Fruit fly (Drosophila melanogaster) whole organism, embryonic: ENCODE measurements around the gene CG4586.

Experiments used
- ATbp ChIP-seq: fragments of 200-800 bp; sonication (Bioruptor generic); optimal IDR thresholded peaks from 2 replicates; lab custom pipeline; 2017; ENCODE audit warnings: missing biosample characterization, mild to moderate bottlenecking, missing genetic modification characterization, missing genetic modification reagents
- Atf-2 ChIP-seq: fragments of 200-800 bp; sonication (Bioruptor generic); optimal IDR thresholded peaks from 2 replicates; lab custom pipeline; 2016; ENCODE audit warnings: missing biosample characterization, missing genetic modification characterization
- BEAF-32 ChIP-seq: fragments of 200-800 bp; sonication (Bioruptor generic); optimal IDR thresholded peaks from 3 replicates; lab custom pipeline; 2017; ENCODE audit warnings: missing biosample characterization, missing genetic modification characterization, mild to moderate bottlenecking, moderate library complexity, missing genetic modification reagents
- Bgb ChIP-seq: fragments of 200-800 bp; sonication (Bioruptor generic); IDR thresholded peaks from 2 replicates; pipeline ENCODE4 v1.3.6; 2022; ENCODE audit warnings: missing biosample characterization, missing genetic modification characterization; ENCODE audit not compliant: partially characterized antibody
- BtbVII ChIP-seq: fragments of 200-800 bp; sonication (Bioruptor generic); optimal IDR thresholded peaks from 3 replicates; lab custom pipeline; 2017; ENCODE audit warnings: missing biosample characterization, mild to moderate bottlenecking, missing genetic modification characterization
- CG10979 ChIP-seq: fragments of 200-800 bp; sonication (Bioruptor generic); optimal IDR thresholded peaks from 2 replicates; lab custom pipeline; 2018; ENCODE audit warnings: missing biosample characterization, mild to moderate bottlenecking, missing genetic modification characterization, moderate library complexity
- CG11093 ChIP-seq: fragments of 200-800 bp; sonication (Bioruptor generic); IDR thresholded peaks from 3 replicates; pipeline ENCODE4 v1.3.6; 2022; ENCODE audit warnings: missing biosample characterization, missing genetic modification characterization
- CG12236 ChIP-seq: fragments of 200-800 bp; sonication (Bioruptor generic); optimal IDR thresholded peaks from 2 replicates; lab custom pipeline; 2016; ENCODE audit warnings: missing biosample characterization, missing genetic modification characterization
- CG12391 ChIP-seq: fragments of 200-800 bp; sonication (Bioruptor generic); optimal IDR thresholded peaks from 3 replicates; lab custom pipeline; 2018; ENCODE audit warnings: missing biosample characterization, mild to moderate bottlenecking, missing genetic modification characterization, moderate library complexity
- CG12942 ChIP-seq: fragments of 200-800 bp; sonication (Bioruptor generic); optimal IDR thresholded peaks from 3 replicates; lab custom pipeline; 2016; ENCODE audit warnings: missing biosample characterization, missing genetic modification characterization
- CG13775 ChIP-seq: fragments of 200-800 bp; sonication (Bioruptor generic); optimal IDR thresholded peaks from 3 replicates; lab custom pipeline; 2017; ENCODE audit warnings: missing biosample characterization, mild to moderate bottlenecking, missing genetic modification characterization
- CG15269 ChIP-seq: fragments of 200-800 bp; sonication (Bioruptor generic); optimal IDR thresholded peaks from 2 replicates; lab custom pipeline; 2018; ENCODE audit warnings: missing biosample characterization, mild to moderate bottlenecking, missing genetic modification characterization, moderate library complexity
- CG15479 ChIP-seq: fragments of 200-800 bp; sonication (Bioruptor generic); optimal IDR thresholded peaks from 3 replicates; lab custom pipeline; 2019; ENCODE audit warnings: missing biosample characterization, mild to moderate bottlenecking, missing genetic modification characterization, moderate library complexity
- CG16863 ChIP-seq: fragments of 200-800 bp; sonication (Bioruptor generic); optimal IDR thresholded peaks from 3 replicates; lab custom pipeline; 2016; ENCODE audit warnings: missing biosample characterization, missing genetic modification characterization
- CG17361 ChIP-seq: fragments of 200-800 bp; sonication (Bioruptor generic); IDR thresholded peaks from 3 replicates; pipeline ENCODE4 v1.3.6; 2022; ENCODE audit warnings: missing biosample characterization, missing genetic modification characterization
- CG17829 ChIP-seq: fragments of 200-800 bp; optimal IDR thresholded peaks from 2 replicates; lab custom pipeline; 2019; ENCODE audit warnings: missing biosample characterization, mild to moderate bottlenecking, missing genetic modification characterization, moderate library complexity
- CG18476 ChIP-seq: fragments of 200-800 bp; sonication (Bioruptor generic); optimal IDR thresholded peaks from 2 replicates; lab custom pipeline; 2016; ENCODE audit warnings: missing biosample characterization, mild to moderate bottlenecking, missing genetic modification characterization
- CG30431 ChIP-seq: fragments of 200-800 bp; sonication (Bioruptor generic); optimal IDR thresholded peaks from 2 replicates; lab custom pipeline; 2017; ENCODE audit warnings: missing biosample characterization, missing genetic modification characterization
- CG32532 ChIP-seq: fragments of 200-800 bp; sonication (Bioruptor generic); IDR thresholded peaks from 2 replicates; pipeline ENCODE4 v1.3.6; 2022; ENCODE audit warnings: missing biosample characterization, missing genetic modification characterization
- CG34422 ChIP-seq: fragments of 200-800 bp; sonication (Bioruptor generic); IDR thresholded peaks from 3 replicates; pipeline ENCODE4 v1.3.6; 2022; ENCODE audit warnings: missing biosample characterization, missing genetic modification characterization
- CG4424 ChIP-seq: fragments of 200-800 bp; sonication (Bioruptor generic); optimal IDR thresholded peaks from 3 replicates; lab custom pipeline; 2016; ENCODE audit warnings: missing biosample characterization, missing genetic modification characterization
- CG4820 ChIP-seq: fragments of 200-800 bp; sonication (Bioruptor generic); optimal IDR thresholded peaks from 3 replicates; lab custom pipeline; 2016; ENCODE audit warnings: missing biosample characterization, missing genetic modification characterization
- CG6689 ChIP-seq: fragments of 200-800 bp; sonication (Bioruptor generic); IDR thresholded peaks from 2 replicates; pipeline ENCODE4 v1.3.6; 2022; ENCODE audit warnings: missing biosample characterization, missing genetic modification characterization
- CG6791 ChIP-seq: fragments of 200-800 bp; sonication (Bioruptor generic); IDR thresholded peaks from 3 replicates; pipeline ENCODE4 v1.3.6; 2022; ENCODE audit warnings: missing biosample characterization, missing genetic modification characterization; ENCODE audit not compliant: partially characterized antibody
- CG8290 ChIP-seq, 3 experiments: fragments of 200-800 bp; sonication (Bioruptor generic); optimal IDR thresholded peaks; 2 replicates each; lab custom pipeline; 2016 to 2019; ENCODE audit warnings: missing biosample characterization in 3 of 3, missing genetic modification characterization in 3 of 3, mild to moderate bottlenecking in 2 of 3, moderate library complexity in 1 of 3
- CoRest ChIP-seq: fragments of 200-800 bp; sonication (Bioruptor generic); optimal IDR thresholded peaks from 3 replicates; lab custom pipeline; 2018; ENCODE audit warnings: missing biosample characterization, mild to moderate bottlenecking, missing genetic modification characterization, moderate library complexity
- Dip2 ChIP-seq: fragments of 200-800 bp; sonication (Bioruptor generic); IDR thresholded peaks from 2 replicates; pipeline ENCODE4 v1.3.6; 2022; ENCODE audit warnings: missing biosample characterization, missing genetic modification characterization
- Fer3 ChIP-seq: fragments of 200-800 bp; sonication (Bioruptor generic); optimal IDR thresholded peaks from 2 replicates; lab custom pipeline; 2018; ENCODE audit warnings: missing biosample characterization, mild to moderate bottlenecking, missing genetic modification characterization, moderate library complexity
- Hand ChIP-seq: fragments of 200-800 bp; sonication (Bioruptor generic); optimal IDR thresholded peaks from 2 replicates; lab custom pipeline; 2017; ENCODE audit warnings: mild to moderate bottlenecking, missing biosample characterization, missing genetic modification reagents, missing genetic modification characterization
- Opbp ChIP-seq: fragments of 200-800 bp; sonication (Bioruptor generic); IDR thresholded peaks from 3 replicates; pipeline ENCODE4 v1.3.6; 2022; ENCODE audit warnings: missing biosample characterization, missing genetic modification characterization; ENCODE audit not compliant: partially characterized antibody
- Sry-β ChIP-seq: fragments of 200-800 bp; sonication (Bioruptor generic); optimal IDR thresholded peaks from 2 replicates; lab custom pipeline; 2018; ENCODE audit warnings: missing biosample characterization, mild to moderate bottlenecking, missing genetic modification characterization, moderate library complexity
- Xrp1 ChIP-seq: fragments of 200-800 bp; sonication (Bioruptor generic); IDR thresholded peaks from 2 replicates; pipeline ENCODE4 v1.3.6; 2022; ENCODE audit warnings: missing biosample characterization, missing genetic modification characterization
- bab2 ChIP-seq: fragments of 200-800 bp; sonication (Bioruptor generic); optimal IDR thresholded peaks from 2 replicates; lab custom pipeline; 2016; ENCODE audit warnings: missing biosample characterization, missing genetic modification characterization
- bcd ChIP-seq: fragments of 200-800 bp; sonication (Bioruptor generic); optimal IDR thresholded peaks from 2 replicates; lab custom pipeline; 2017; ENCODE audit warnings: missing biosample characterization, mild to moderate bottlenecking, missing genetic modification characterization
- bsh ChIP-seq, 2 experiments: fragments of 200-800 bp; sonication (Bioruptor generic); optimal IDR thresholded peaks; 2 replicates each; lab custom pipeline; 2017 to 2018; ENCODE audit warnings: mild to moderate bottlenecking in 2 of 2, missing biosample characterization in 2 of 2, missing genetic modification characterization in 2 of 2, moderate library complexity in 1 of 2
- chn ChIP-seq: fragments of 200-800 bp; sonication (Bioruptor generic); optimal IDR thresholded peaks from 2 replicates; lab custom pipeline; 2016; ENCODE audit warnings: missing biosample characterization, missing genetic modification characterization
- ci ChIP-seq: fragments of 200-800 bp; sonication (Bioruptor generic); IDR thresholded peaks from 3 replicates; pipeline ENCODE4 v1.3.6; 2022; ENCODE audit warnings: missing biosample characterization, missing genetic modification characterization
- ewg ChIP-seq: fragments of 200-800 bp; sonication (Bioruptor generic); optimal IDR thresholded peaks from 3 replicates; lab custom pipeline; 2017; ENCODE audit warnings: mild to moderate bottlenecking, missing biosample characterization, missing genetic modification reagents, missing genetic modification characterization
- fd96Cb ChIP-seq: fragments of 200-800 bp; sonication (Bioruptor generic); optimal IDR thresholded peaks from 2 replicates; lab custom pipeline; 2018; ENCODE audit warnings: missing biosample characterization, mild to moderate bottlenecking, missing genetic modification characterization, moderate library complexity
- nom ChIP-seq: fragments of 200-800 bp; sonication (Bioruptor generic); optimal IDR thresholded peaks from 2 replicates; lab custom pipeline; 2017; ENCODE audit warnings: missing biosample characterization, missing genetic modification characterization, mild to moderate bottlenecking, moderate library complexity, missing genetic modification reagents
- pan ChIP-seq, 4 experiments: fragments of >200 bp in 3 of 4; fragments of 200-800 bp in 1 of 4; sonication (Bioruptor generic) in 1 of 4; optimal IDR thresholded peaks in 3 of 4; IDR thresholded peaks in 1 of 4; 2 replicates each; pipeline versions ENCODE4 v1.3.6 to Lab custom; 2017 to 2022; ENCODE audit warnings: missing biosample characterization in 2 of 4, missing genetic modification characterization in 2 of 4, mixed read lengths in 1 of 4
- phol ChIP-seq: fragments of 200-800 bp; sonication (Bioruptor generic); optimal IDR thresholded peaks from 3 replicates; lab custom pipeline; 2018; ENCODE audit warnings: missing biosample characterization, mild to moderate bottlenecking, missing genetic modification characterization, moderate library complexity
- pros ChIP-seq: fragments of 200-800 bp; sonication (Bioruptor generic); optimal IDR thresholded peaks from 3 replicates; lab custom pipeline; 2019; ENCODE audit warnings: missing biosample characterization, mild to moderate bottlenecking, missing genetic modification characterization, moderate library complexity
- row ChIP-seq: fragments of 200-800 bp; sonication (Bioruptor generic); IDR thresholded peaks from 3 replicates; pipeline ENCODE4 v1.3.6; 2022; ENCODE audit warnings: missing biosample characterization, missing genetic modification characterization
- stc ChIP-seq: fragments of 200-800 bp; sonication (Bioruptor generic); IDR thresholded peaks from 2 replicates; pipeline ENCODE4 v1.3.6; 2022; ENCODE audit warnings: missing biosample characterization, missing genetic modification characterization
- wdn ChIP-seq: fragments of 200-800 bp; sonication (Bioruptor generic); IDR thresholded peaks from 2 replicates; pipeline ENCODE4 v1.3.6; 2022; ENCODE audit warnings: missing biosample characterization, missing genetic modification characterization

Gene CG4586

DNA sequence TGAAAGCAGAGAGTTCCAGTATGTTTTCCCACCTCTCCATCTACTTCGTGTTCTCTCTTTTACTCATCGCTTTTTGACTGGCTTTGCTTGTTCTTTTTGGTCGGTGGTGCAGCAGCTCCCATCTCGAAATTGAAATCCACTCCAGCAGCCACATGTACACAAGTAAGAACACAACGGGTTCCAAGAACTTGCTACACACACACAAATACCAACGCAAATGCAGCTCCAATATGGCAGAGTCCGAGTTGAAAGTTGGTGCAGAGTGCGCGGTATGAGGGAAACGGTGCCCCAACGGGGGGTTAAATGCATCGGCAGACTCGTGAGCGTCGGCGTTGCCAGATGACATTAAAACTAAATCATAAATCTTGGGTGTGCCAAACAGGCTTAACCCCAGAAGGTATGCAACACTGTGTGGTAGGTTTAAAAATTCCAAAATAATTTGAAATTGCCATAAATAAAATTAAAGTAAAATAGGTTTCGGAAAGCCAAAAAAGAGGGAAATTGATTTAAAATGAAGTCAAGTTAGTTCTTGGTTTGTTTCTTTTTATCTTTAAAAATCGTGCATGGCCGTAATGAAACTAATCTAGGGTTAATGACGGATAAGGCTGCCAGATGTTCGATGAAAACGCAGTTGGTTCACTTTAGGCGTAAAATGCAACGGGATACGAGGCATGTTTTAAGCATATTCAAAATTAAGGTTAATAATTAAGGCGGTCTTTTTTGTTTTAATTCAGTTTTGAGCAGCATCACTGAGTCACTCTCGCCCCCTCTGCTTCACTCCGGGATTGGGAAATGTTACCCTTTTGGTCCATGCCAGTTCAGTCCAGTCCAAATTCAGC is 28.2 kb downstream of the CG4586 start (continued):
- TF ChIP-seq ci, result peak; percentile 23; the same call in 1 of the 3 replicates
- 0 out of 3 replicates have a peak, but pooled peaks have one; percentile 40 for TF ChIP-seq CG34422 (GFP tag; lab: Robert Waterston, UW)
- TF ChIP-seq row (GFP tag; lab: Robert Waterston, UW), result peak; percentile 40; the same call in 2 of the 3 replicates
- TF ChIP-seq Dip2, result no peak
- no peak for TF ChIP-seq Hand
- TF ChIP-seq pan (optimal IDR thresholded peaks at IDR 0.05; lab: Kevin White, UChicago), result no peak
- TF ChIP-seq pan (GFP tag; optimal IDR thresholded peaks at IDR 0.05 in 1 of 2, IDR thresholded peaks at IDR 0.05 in 1 of 2), result peak in 1 of 2 experiments; percentile 5
- TF ChIP-seq BEAF-32 (GFP tag; lab: Kevin White, UChicago), result peak; percentile 35
- 0 out of 3 replicates have a peak, but pooled peaks have one; percentile 38 for TF ChIP-seq CG11093 (GFP tag; lab: Robert Waterston, UW)
- peak; percentile 49 for TF ChIP-seq CG10979 (tag; lab: Kevin White, UChicago)
- no peak for TF ChIP-seq CG32532 (GFP tag; lab: Robert Waterston, UW)
- peak; percentile 2 for TF ChIP-seq ewg (GFP tag; lab: Kevin White, UChicago)
- peak; percentile 24 for TF ChIP-seq CG13775 (GFP tag; lab: Kevin White, UChicago)
- TF ChIP-seq CG8290 (GFP tag; optimal IDR thresholded peaks at IDR 0.05; lab: Kevin White, UChicago), result peak; percentile 92
- TF ChIP-seq CG8290 (tag; optimal IDR thresholded peaks at IDR 0.05; lab: Kevin White, UChicago), result peak; percentile 47 to 93
- peak; percentile 0 for TF ChIP-seq CG4820 (GFP tag; lab: Kevin White, UChicago)
- TF ChIP-seq CG12391 (tag; lab: Kevin White, UChicago), result peak; percentile 54
- TF ChIP-seq CG4424 (GFP tag; lab: Kevin White, UChicago), result peak; percentile 47
- no peak for TF ChIP-seq wdn (GFP tag; lab: Robert Waterston, UW)
- TF ChIP-seq BtbVII (GFP tag; lab: Kevin White, UChicago), result peak; percentile 15
- peak; percentile 41 to 55 for TF ChIP-seq bsh (GFP tag; optimal IDR thresholded peaks at IDR 0.05; lab: Kevin White, UChicago)
- TF ChIP-seq stc (GFP tag; lab: Robert Waterston, UW), result peak; percentile 64
- TF ChIP-seq CG12236 (GFP tag; lab: Kevin White, UChicago), result peak; percentile 14
- TF ChIP-seq bcd (GFP tag; lab: Kevin White, UChicago), result peak; percentile 19
- peak; percentile 70; the same call in 2 of the 3 replicates for TF ChIP-seq CG6791 (GFP tag; lab: Robert Waterston, UW)
- peak; percentile 31 for TF ChIP-seq CG16863 (GFP tag; lab: Kevin White, UChicago)
- TF ChIP-seq Sry-β (GFP tag; lab: Kevin White, UChicago), result peak; percentile 30
- TF ChIP-seq chn (GFP tag; lab: Kevin White, UChicago), result peak; percentile 6
- TF ChIP-seq bab2 (GFP tag; lab: Kevin White, UChicago), result peak; percentile 8
- TF ChIP-seq CG17829 (tag; lab: Kevin White, UChicago), result peak; percentile 35
- TF ChIP-seq fd96Cb (tag; lab: Kevin White, UChicago), result peak; percentile 39
- TF ChIP-seq CG18476 (GFP tag; lab: Kevin White, UChicago), result no peak
- peak; percentile 6 for TF ChIP-seq ATbp
- TF ChIP-seq nom, result peak; percentile 1
- TF ChIP-seq CoRest (tag; lab: Kevin White, UChicago), result peak; percentile 56
- TF ChIP-seq Bgb, result no peak
- no peak for TF ChIP-seq Atf-2 (GFP tag; lab: Kevin White, UChicago)
- no peak for TF ChIP-seq CG15269 (tag; lab: Kevin White, UChicago)
- no peak for TF ChIP-seq CG12942 (GFP tag; lab: Kevin White, UChicago)
- TF ChIP-seq CG6689 (GFP tag; lab: Robert Waterston, UW), result peak; percentile 37
- no peak for TF ChIP-seq pros (GFP tag; lab: Kevin White, UChicago)
- peak; percentile 61 for TF ChIP-seq phol (tag; lab: Kevin White, UChicago)
- TF ChIP-seq Fer3, result peak; percentile 21
- TF ChIP-seq CG15479 (GFP tag; lab: Kevin White, UChicago), result peak; percentile 5
- peak; percentile 47; the same call in 1 of the 2 replicates for TF ChIP-seq Xrp1
- no peak for TF ChIP-seq Opbp (GFP tag; lab: Robert Waterston, UW)
- peak; percentile 59 for TF ChIP-seq CG17361 (GFP tag; lab: Robert Waterston, UW)
- peak; percentile 6 for TF ChIP-seq CG30431 (GFP tag; lab: Kevin White, UChicago)
